Worm (Caenorhabditis elegans) whole organism, L2 larva: ENCODE results near the gene ZK809.5.

Experiments used
- blmp-1 ChIP-seq: sonication (generic microtip); optimal IDR thresholded peaks from 2 replicates; lab custom pipeline; 2017; ENCODE audit warnings: missing genetic modification characterization, mild to moderate bottlenecking, missing compliant biosample characterization, antibody characterized with exemption, moderate library complexity; ENCODE audit not compliant: insufficient read depth
- ceh-82 ChIP-seq: fragments of 150-350 bp; optimal IDR thresholded peaks from 2 replicates; lab custom pipeline; 2014; ENCODE audit warnings: missing biosample characterization, missing genetic modification characterization
- crh-2 ChIP-seq: sonication (generic microtip); optimal IDR thresholded peaks from 2 replicates; lab custom pipeline; 2017; ENCODE audit warnings: missing biosample characterization, missing genetic modification characterization
- egl-27 ChIP-seq: sonication (generic microtip); optimal IDR thresholded peaks from 3 replicates; lab custom pipeline; 2017; ENCODE audit warnings: missing biosample characterization, missing genetic modification reagents, missing genetic modification characterization
- nhr-12 ChIP-seq: fragments of 150-350 bp; optimal IDR thresholded peaks from 2 replicates; lab custom pipeline; 2014; ENCODE audit warnings: missing biosample characterization, missing genetic modification characterization
- nhr-237 ChIP-seq: fragments of 150-350 bp; optimal IDR thresholded peaks from 2 replicates; lab custom pipeline; 2014; ENCODE audit warnings: missing biosample characterization, missing genetic modification characterization
- nhr-25 ChIP-seq: fragments of 150-350 bp; sonication (generic microtip); optimal IDR thresholded peaks from 3 replicates; lab custom pipeline; 2014; ENCODE audit warnings: missing biosample characterization, missing genetic modification characterization
- nhr-77 ChIP-seq: fragments of 150-350 bp; optimal IDR thresholded peaks from 2 replicates; lab custom pipeline; 2014; ENCODE audit warnings: missing biosample characterization, missing genetic modification characterization
- unc-62 ChIP-seq: fragments of 150-350 bp; optimal IDR thresholded peaks from 2 replicates; lab custom pipeline; 2014; ENCODE audit warnings: missing biosample characterization, missing genetic modification reagents, missing genetic modification characterization

DNA sequence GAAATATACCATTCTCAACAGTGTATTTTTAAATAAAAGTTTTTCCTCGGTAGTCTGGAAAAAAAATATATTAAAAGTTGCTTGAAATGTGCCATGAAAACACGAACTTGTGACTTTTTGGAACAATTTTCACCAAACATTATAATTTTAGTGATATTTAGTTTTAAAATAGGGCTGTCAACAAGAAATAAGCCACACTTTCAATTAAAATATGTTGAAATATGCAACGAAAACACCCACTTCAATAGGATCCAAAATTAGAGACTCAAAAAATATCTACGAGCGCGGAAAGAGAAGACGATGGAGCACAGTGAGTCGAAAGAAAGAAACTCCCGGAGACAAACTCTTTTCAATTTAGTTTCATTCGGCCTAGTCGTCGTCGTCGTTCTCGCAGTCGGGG, 37.0 kb downstream of the ZK809.5 start, which contains the start of gene ZK792.12:
- TF ChIP-seq crh-2 (no peak), unc-62 (GFP tag; lab: Kevin White, UChicago) (no peak), egl-27 (tag; lab: Kevin White, UChicago) (no peak), blmp-1 (no peak), nhr-12 (no peak), nhr-237 (tag; lab: Kevin White, UChicago) (no peak), nhr-77 (tag; lab: Kevin White, UChicago) (no peak), nhr-25 (tag; lab: Kevin White, UChicago) (no peak), ceh-82 (tag; lab: Kevin White, UChicago) (no peak)
